Fruit fly (Drosophila melanogaster) whole organism, embryonic: ENCODE results near the gene mxt.

Source experiments
- Bdp1 ChIP-seq: fragments of 200-800 bp; sonication (Bioruptor generic); optimal IDR thresholded peaks from 3 replicates; lab custom pipeline; 2016; ENCODE audit warnings: missing biosample characterization, missing genetic modification characterization
- CG10267 ChIP-seq: fragments of 200-800 bp; sonication (Bioruptor generic); optimal IDR thresholded peaks from 2 replicates; lab custom pipeline; 2018; ENCODE audit warnings: missing biosample characterization, mild to moderate bottlenecking, missing genetic modification characterization, moderate library complexity
- CG10565 ChIP-seq: fragments of 200-800 bp; sonication (Bioruptor generic); optimal IDR thresholded peaks from 3 replicates; lab custom pipeline; 2016; ENCODE audit warnings: missing biosample characterization, mild to moderate bottlenecking, missing genetic modification characterization
- CG10654 ChIP-seq: fragments of 200-800 bp; sonication (Bioruptor generic); optimal IDR thresholded peaks from 2 replicates; lab custom pipeline; 2016; ENCODE audit warnings: missing biosample characterization, missing genetic modification characterization
- CG11398 ChIP-seq: fragments of 200-800 bp; sonication (Bioruptor generic); optimal IDR thresholded peaks from 2 replicates; lab custom pipeline; 2016; ENCODE audit warnings: missing biosample characterization, missing genetic modification characterization
- CG11695 ChIP-seq: fragments of 200-800 bp; sonication (Bioruptor generic); IDR thresholded peaks from 3 replicates; pipeline ENCODE4 v1.3.6; 2022; ENCODE audit warnings: missing biosample characterization, missing genetic modification characterization
- CG12299 ChIP-seq: fragments of 200-800 bp; sonication (Bioruptor generic); optimal IDR thresholded peaks from 2 replicates; lab custom pipeline; 2018; ENCODE audit warnings: missing biosample characterization, mild to moderate bottlenecking, missing genetic modification characterization
- CG12942 ChIP-seq: fragments of 200-800 bp; sonication (Bioruptor generic); optimal IDR thresholded peaks from 3 replicates; lab custom pipeline; 2016; ENCODE audit warnings: missing biosample characterization, missing genetic modification characterization
- CG13424 ChIP-seq: fragments of 200-800 bp; sonication (Bioruptor generic); optimal IDR thresholded peaks from 2 replicates; lab custom pipeline; 2019; ENCODE audit warnings: missing biosample characterization, mild to moderate bottlenecking, missing genetic modification characterization, moderate library complexity
- CG16863 ChIP-seq: fragments of 200-800 bp; sonication (Bioruptor generic); optimal IDR thresholded peaks from 3 replicates; lab custom pipeline; 2016; ENCODE audit warnings: missing biosample characterization, missing genetic modification characterization
- CG1832 ChIP-seq: fragments of 200-800 bp; sonication (Bioruptor generic); optimal IDR thresholded peaks from 2 replicates; lab custom pipeline; 2017; ENCODE audit warnings: missing biosample characterization, mild to moderate bottlenecking, missing genetic modification characterization, inconsistent platforms
- CG18599 ChIP-seq: fragments of 200-800 bp; sonication (Bioruptor generic); optimal IDR thresholded peaks from 3 replicates; lab custom pipeline; 2017; ENCODE audit warnings: missing biosample characterization, missing genetic modification characterization, mild to moderate bottlenecking, moderate library complexity, missing genetic modification reagents
- CG3065 ChIP-seq: fragments of 200-800 bp; sonication (Bioruptor generic); optimal IDR thresholded peaks from 2 replicates; lab custom pipeline; 2016; ENCODE audit warnings: missing biosample characterization, missing genetic modification characterization
- CG6654 ChIP-seq: fragments of 200-800 bp; sonication (Bioruptor generic); optimal IDR thresholded peaks from 2 replicates; lab custom pipeline; 2017; ENCODE audit warnings: missing biosample characterization, mild to moderate bottlenecking, missing genetic modification characterization
- CG7357 ChIP-seq: fragments of 200-800 bp; sonication (Bioruptor generic); IDR thresholded peaks from 3 replicates; pipeline ENCODE4 v1.3.6; 2022; ENCODE audit warnings: missing biosample characterization, missing genetic modification characterization
- CG7745 ChIP-seq: fragments of 200-800 bp; sonication (Bioruptor generic); optimal IDR thresholded peaks from 2 replicates; lab custom pipeline; 2018; ENCODE audit warnings: missing biosample characterization, mild to moderate bottlenecking, missing genetic modification characterization, moderate library complexity
- CG9797 ChIP-seq: fragments of 200-800 bp; sonication (Bioruptor generic); optimal IDR thresholded peaks from 3 replicates; lab custom pipeline; 2018; ENCODE audit warnings: missing biosample characterization, mild to moderate bottlenecking, missing genetic modification characterization
- CoRest ChIP-seq: fragments of 200-800 bp; sonication (Bioruptor generic); optimal IDR thresholded peaks from 3 replicates; lab custom pipeline; 2018; ENCODE audit warnings: missing biosample characterization, mild to moderate bottlenecking, missing genetic modification characterization, moderate library complexity
- Dek ChIP-seq: fragments of 200-800 bp; sonication (Bioruptor generic); optimal IDR thresholded peaks from 3 replicates; lab custom pipeline; 2019; ENCODE audit warnings: missing biosample characterization, mild to moderate bottlenecking, missing genetic modification characterization, moderate library complexity
- Doc3 ChIP-seq: fragments of 200-800 bp; sonication (Bioruptor generic); IDR thresholded peaks from 3 replicates; pipeline ENCODE4 v1.3.6; 2022; ENCODE audit warnings: missing biosample characterization, missing genetic modification characterization; ENCODE audit not compliant: partially characterized antibody
- Eip74EF ChIP-seq, 2 experiments: fragments of 200-800 bp in 1 of 2; fragments of >200 bp in 1 of 2; sonication (Bioruptor generic) in 1 of 2; optimal IDR thresholded peaks; 2 replicates each; lab custom pipeline; 2017 to 2019; ENCODE audit warnings: missing biosample characterization in 2 of 2, missing genetic modification characterization in 2 of 2, mild to moderate bottlenecking in 1 of 2, moderate library complexity in 1 of 2
- Gsc ChIP-seq: fragments of 200-800 bp; sonication (Bioruptor generic); IDR thresholded peaks from 2 replicates; pipeline ENCODE4 v1.3.6; 2022; ENCODE audit warnings: missing biosample characterization, missing genetic modification characterization
- HHEX ChIP-seq: fragments of 200-800 bp; sonication (Bioruptor generic); optimal IDR thresholded peaks from 3 replicates; lab custom pipeline; 2017; ENCODE audit warnings: missing biosample characterization, mild to moderate bottlenecking, missing genetic modification characterization, missing genetic modification reagents
- Lhr ChIP-seq: fragments of 200-800 bp; sonication (Bioruptor generic); optimal IDR thresholded peaks from 3 replicates; lab custom pipeline; 2017; ENCODE audit warnings: mild to moderate bottlenecking, missing biosample characterization, missing genetic modification reagents, missing genetic modification characterization
- MESR4 ChIP-seq: fragments of 200-800 bp; sonication (Bioruptor generic); optimal IDR thresholded peaks from 2 replicates; lab custom pipeline; 2018; ENCODE audit warnings: missing biosample characterization, mild to moderate bottlenecking, missing genetic modification characterization, moderate library complexity
- Ravus ChIP-seq: fragments of 200-800 bp; sonication (Bioruptor generic); IDR thresholded peaks from 2 replicates; pipeline ENCODE4 v1.3.6; 2022; ENCODE audit warnings: missing biosample characterization, missing genetic modification characterization
- Side ChIP-seq: fragments of 200-800 bp; sonication (Bioruptor generic); optimal IDR thresholded peaks from 2 replicates; lab custom pipeline; 2016; ENCODE audit warnings: missing biosample characterization, missing genetic modification characterization
- Ssrp ChIP-seq: fragments of 200-800 bp; sonication (Bioruptor generic); optimal IDR thresholded peaks from 2 replicates; lab custom pipeline; 2018; ENCODE audit warnings: missing biosample characterization, mild to moderate bottlenecking, missing genetic modification characterization, moderate library complexity
- abd-A ChIP-seq: fragments of 200-800 bp; sonication (Bioruptor generic); optimal IDR thresholded peaks from 3 replicates; lab custom pipeline; 2019; ENCODE audit warnings: missing biosample characterization, mild to moderate bottlenecking, missing genetic modification characterization, moderate library complexity
- ac ChIP-seq: fragments of 200-800 bp; sonication (Bioruptor generic); optimal IDR thresholded peaks from 3 replicates; lab custom pipeline; 2017; ENCODE audit warnings: missing biosample characterization, mild to moderate bottlenecking, missing genetic modification characterization
- ash1 ChIP-seq: fragments of 200-800 bp; sonication (Bioruptor generic); optimal IDR thresholded peaks from 2 replicates; lab custom pipeline; 2018; ENCODE audit warnings: missing biosample characterization, mild to moderate bottlenecking, missing genetic modification characterization
- bigmax ChIP-seq: fragments of 200-800 bp; sonication (Bioruptor generic); optimal IDR thresholded peaks from 2 replicates; lab custom pipeline; 2018; ENCODE audit warnings: missing biosample characterization, mild to moderate bottlenecking, missing genetic modification characterization
- cas ChIP-seq: fragments of 200-800 bp; sonication (Bioruptor generic); IDR thresholded peaks from 2 replicates; pipeline ENCODE4 v1.3.6; 2022; ENCODE audit warnings: missing biosample characterization, missing genetic modification characterization
- chinmo ChIP-seq: fragments of 200-800 bp; sonication (Bioruptor generic); IDR thresholded peaks from 4 replicates; pipeline ENCODE4 v1.3.6; 2022; ENCODE audit warnings: missing biosample characterization, missing genetic modification characterization; ENCODE audit not compliant: partially characterized antibody
- ci ChIP-seq: fragments of 200-800 bp; sonication (Bioruptor generic); IDR thresholded peaks from 3 replicates; pipeline ENCODE4 v1.3.6; 2022; ENCODE audit warnings: missing biosample characterization, missing genetic modification characterization
- cwo ChIP-seq: fragments of 200-800 bp; sonication (Bioruptor generic); optimal IDR thresholded peaks from 3 replicates; lab custom pipeline; 2017; ENCODE audit warnings: missing biosample characterization, missing genetic modification characterization, mild to moderate bottlenecking, moderate library complexity, missing genetic modification reagents
- exex ChIP-seq: fragments of 200-800 bp; sonication (Bioruptor generic); optimal IDR thresholded peaks from 4 replicates; lab custom pipeline; 2018; ENCODE audit warnings: missing biosample characterization, mild to moderate bottlenecking, missing genetic modification characterization, moderate library complexity
- ham ChIP-seq: fragments of 200-800 bp; sonication (Bioruptor generic); IDR thresholded peaks from 2 replicates; pipeline ENCODE4 v1.3.6; 2022; ENCODE audit warnings: missing biosample characterization, missing genetic modification characterization
- lbe ChIP-seq: fragments of 200-800 bp; sonication (Bioruptor generic); optimal IDR thresholded peaks from 2 replicates; lab custom pipeline; 2016; ENCODE audit warnings: missing biosample characterization, mild to moderate bottlenecking, missing genetic modification characterization
- onecut ChIP-seq: fragments of 200-800 bp; sonication (Bioruptor generic); IDR thresholded peaks from 2 replicates; pipeline ENCODE4 v1.3.6; 2022; ENCODE audit warnings: missing biosample characterization, missing genetic modification characterization
- pum ChIP-seq: fragments of 200-800 bp; sonication (Bioruptor generic); optimal IDR thresholded peaks from 2 replicates; lab custom pipeline; 2016; ENCODE audit warnings: missing biosample characterization, missing genetic modification characterization
- ranshi ChIP-seq: fragments of 200-800 bp; sonication (Bioruptor generic); IDR thresholded peaks from 2 replicates; pipeline ENCODE4 v1.3.6; 2022; ENCODE audit warnings: missing biosample characterization, missing genetic modification characterization
- run ChIP-seq: fragments of 200-800 bp; sonication (Bioruptor generic); optimal IDR thresholded peaks from 3 replicates; lab custom pipeline; 2018; ENCODE audit warnings: missing biosample characterization, mild to moderate bottlenecking, missing genetic modification characterization
- sna ChIP-seq: fragments of 200-800 bp; sonication (Bioruptor generic); IDR thresholded peaks from 2 replicates; pipeline ENCODE4 v1.3.6; 2022; ENCODE audit warnings: missing biosample characterization, missing genetic modification characterization; ENCODE audit not compliant: partially characterized antibody
- sqz ChIP-seq: fragments of 200-800 bp; sonication (Bioruptor generic); optimal IDR thresholded peaks from 3 replicates; lab custom pipeline; 2018; ENCODE audit warnings: missing biosample characterization, mild to moderate bottlenecking, missing genetic modification characterization
- stwl ChIP-seq: fragments of 200-800 bp; sonication (Bioruptor generic); optimal IDR thresholded peaks from 3 replicates; lab custom pipeline; 2018; ENCODE audit warnings: missing biosample characterization, mild to moderate bottlenecking, missing genetic modification characterization, moderate library complexity
- sug ChIP-seq: fragments of 200-800 bp; optimal IDR thresholded peaks from 2 replicates; lab custom pipeline; 2019; ENCODE audit warnings: missing biosample characterization, mild to moderate bottlenecking, missing genetic modification characterization, moderate library complexity
- trem ChIP-seq: fragments of 200-800 bp; optimal IDR thresholded peaks from 3 replicates; lab custom pipeline; 2019; ENCODE audit warnings: missing biosample characterization, mild to moderate bottlenecking, missing genetic modification characterization, moderate library complexity
- vfl ChIP-seq: fragments of 200-800 bp; sonication (Bioruptor generic); optimal IDR thresholded peaks from 2 replicates; lab custom pipeline; 2016; ENCODE audit warnings: missing biosample characterization, missing genetic modification characterization

Gene mxt

DNA sequence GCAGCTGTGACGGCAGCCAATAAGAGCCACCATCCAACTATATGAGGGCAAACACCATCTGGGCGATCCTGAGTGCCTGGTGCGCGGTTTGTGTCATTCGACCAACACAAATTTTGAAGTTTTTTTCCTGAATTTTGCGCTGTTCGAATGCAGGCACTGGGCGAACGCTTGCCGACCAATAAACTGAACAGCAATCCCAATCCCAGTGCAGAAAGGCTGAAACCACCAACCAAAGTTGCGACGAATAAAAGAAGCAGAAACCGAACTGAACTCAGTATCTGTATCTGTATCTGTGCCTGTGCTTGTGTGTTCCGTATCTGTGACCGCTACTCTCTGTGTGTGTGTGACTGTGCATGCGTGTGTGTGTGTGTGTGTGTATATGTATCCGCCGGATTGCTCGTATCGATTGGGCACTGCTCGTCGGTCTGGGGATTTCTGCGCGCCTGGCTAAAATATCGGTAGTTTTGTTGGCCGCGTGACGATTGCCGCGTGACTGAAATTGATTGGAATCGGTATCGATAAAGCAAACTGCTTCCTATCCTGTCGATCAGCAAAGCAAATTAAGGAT lies 35.5 kb downstream of the mxt start (continued):
- TF ChIP-seq CG12299 (tag; lab: Kevin White, UChicago) (peak; percentile 4), onecut (peak; percentile 100), ash1 (GFP tag; lab: Kevin White, UChicago) (no peak), Doc3 (GFP tag; lab: Robert Waterston, UW) (peak; percentile 73; the same call in 2 of the 3 replicates), run (peak; percentile 43), CG7745 (no peak), CG3065 (GFP tag; lab: Kevin White, UChicago) (no peak), CG10654 (GFP tag; lab: Kevin White, UChicago) (no peak), Bdp1 (GFP tag; lab: Kevin White, UChicago) (no peak), CG7357 (no peak), Gsc (GFP tag; lab: Robert Waterston, UW) (no peak), ac (no peak), Eip74EF (GFP tag; optimal IDR thresholded peaks at IDR 0.05; lab: Kevin White, UChicago) (no peak), CG10565 (no peak), Lhr (GFP tag; lab: Kevin White, UChicago) (peak; percentile 97), CG16863 (GFP tag; lab: Kevin White, UChicago) (no peak), CG13424 (tag; lab: Kevin White, UChicago) (no peak), abd-A (tag; lab: Kevin White, UChicago) (peak; percentile 94), ham (GFP tag; lab: Robert Waterston, UW) (no peak), sqz (GFP tag; lab: Kevin White, UChicago) (peak; percentile 84), cwo (peak; percentile 95), MESR4 (GFP tag; lab: Kevin White, UChicago) (no peak), ci (GFP tag; lab: Robert Waterston, UW) (peak; percentile 78), Dek (tag; lab: Kevin White, UChicago) (no peak), stwl (tag; lab: Kevin White, UChicago) (peak; percentile 33), CG9797 (GFP tag; lab: Kevin White, UChicago) (no peak), CG1832 (no peak), CoRest (tag; lab: Kevin White, UChicago) (no peak), CG11398 (GFP tag; lab: Kevin White, UChicago) (no peak), vfl (GFP tag; lab: Kevin White, UChicago) (no peak), sna (peak; percentile 84), cas (no peak), CG10267 (no peak), exex (tag; lab: Kevin White, UChicago) (peak; percentile 48), Ravus (no peak), CG12942 (GFP tag; lab: Kevin White, UChicago) (no peak), bigmax (GFP tag; lab: Kevin White, UChicago) (peak; percentile 49), sug (peak; percentile 69), Side (no peak), ranshi (GFP tag; lab: Robert Waterston, UW) (no peak; the same call in 1 of the 2 replicates), Ssrp (no peak), CG11695 (GFP tag; lab: Robert Waterston, UW) (peak; percentile 9; the same call in 1 of the 3 replicates), HHEX (GFP tag; lab: Kevin White, UChicago) (no peak), chinmo (GFP tag; lab: Robert Waterston, UW) (peak; percentile 100), lbe (peak; percentile 17), trem (tag; lab: Kevin White, UChicago) (no peak), pum (no peak), CG18599 (no peak), CG6654 (GFP tag; lab: Kevin White, UChicago) (no peak)
